Worm (Caenorhabditis elegans) whole organism, L4/young adult: ENCODE measurements around the gene acr-14.

ENCODE experiments used
- dao-5 ChIP-seq: sonication (generic microtip); optimal IDR thresholded peaks from 2 replicates; lab custom pipeline; 2016; ENCODE audit warnings: missing genotype, missing genetic modification characterization, moderate library complexity, missing compliant biosample characterization
- him-1 ChIP-seq: sonication (generic microtip); optimal IDR thresholded peaks from 2 replicates; lab custom pipeline; 2016; ENCODE audit warnings: missing genotype, missing genetic modification reagents, missing genetic modification characterization, missing compliant biosample characterization

ce11 chrII:8138015-8138546, 38.9 kb downstream of the acr-14 start, which contains the start of gene cdc-48.2:
- TF ChIP-seq dao-5 (tag; lab: Kevin White, UChicago) (no peak), him-1 (tag; lab: Kevin White, UChicago) (no peak)
